Worm (Caenorhabditis elegans): ENCODE results near the gene srlf-37.

ce11 chrV:642750-643149, 38.7 kb upstream of the srlf-37 start, which contains the start of gene nhr-190:
- TF ChIP-seq lin-13 (GFP tag; optimal IDR thresholded peaks at IDR 0.05): no peak
- no peak for TF ChIP-seq lsy-2 (tag; optimal IDR thresholded peaks at IDR 0.05)
- no peak for TF ChIP-seq saeg-2 (GFP tag; IDR thresholded peaks at IDR 0.05)
- TF ChIP-seq aly-2 (tag; optimal IDR thresholded peaks at IDR 0.05): no peak
- TF ChIP-seq madf-9 (GFP tag; conservative IDR thresholded peaks at IDR 0.05): no peak
- TF ChIP-seq dve-1 (tag; optimal IDR thresholded peaks at IDR 0.05; ENCODE audit: insufficient read depth): no peak
- TF ChIP-seq zag-1 (tag; optimal IDR thresholded peaks at IDR 0.05): no peak
- TF ChIP-seq unc-130 (GFP tag; optimal IDR thresholded peaks at IDR 0.05): no peak
- no peak for TF ChIP-seq nhr-25 (tag; optimal IDR thresholded peaks at IDR 0.05; ENCODE audit: borderline replicate concordance, insufficient read depth)
- TF ChIP-seq mdl-1 (tag; optimal IDR thresholded peaks at IDR 0.05): no peak
- TF ChIP-seq zip-11 (GFP tag; IDR thresholded peaks at IDR 0.05): no peak
- TF ChIP-seq aha-1 (tag): no peak
- TF ChIP-seq duxl-1 (tag; optimal IDR thresholded peaks at IDR 0.05; ENCODE audit: poor library complexity): no peak
- no peak for TF ChIP-seq attf-4 (tag; optimal IDR thresholded peaks at IDR 0.05)
